Worm (Caenorhabditis elegans) whole organism, L1 larva: Measurements from ENCODE around the gene slc-9B.1.

Source experiments
- aly-2 ChIP-seq: fragments of 150-350 bp; optimal IDR thresholded peaks from 2 replicates; lab custom pipeline; 2014; ENCODE audit warnings: missing biosample characterization, missing genetic modification characterization
- ceh-90 ChIP-seq: sonication (generic microtip); optimal IDR thresholded peaks from 2 replicates; lab custom pipeline; 2016; ENCODE audit warnings: missing genetic modification characterization, missing compliant biosample characterization
- dpl-1 ChIP-seq, 3 experiments: fragments of 150-350 bp in 2 of 3; sonication (generic microtip) in 1 of 3; optimal IDR thresholded peaks; 2 replicates each; lab custom pipeline; 2014 to 2017; ENCODE audit warnings: missing biosample characterization in 3 of 3, missing genetic modification characterization in 3 of 3, missing genetic modification reagents in 3 of 3
- elt-2 ChIP-seq: sonication (generic microtip); optimal IDR thresholded peaks from 2 replicates; lab custom pipeline; 2016; ENCODE audit warnings: missing genetic modification characterization, mild to moderate bottlenecking, inconsistent platforms, missing compliant biosample characterization, missing genetic modification reagents
- irx-1 ChIP-seq: sonication (generic microtip); optimal IDR thresholded peaks from 2 replicates; lab custom pipeline; 2016; ENCODE audit warnings: missing genetic modification characterization, missing compliant biosample characterization
- unc-62 ChIP-seq: fragments of 150-350 bp; optimal IDR thresholded peaks from 2 replicates; lab custom pipeline; 2014; ENCODE audit warnings: missing biosample characterization, missing genetic modification reagents, missing genetic modification characterization
- xbp-1 ChIP-seq: sonication (generic microtip); optimal IDR thresholded peaks from 2 replicates; lab custom pipeline; 2016; ENCODE audit warnings: missing genetic modification characterization, missing compliant biosample characterization
- ztf-11 ChIP-seq, 2 experiments: sonication (generic microtip); optimal IDR thresholded peaks; 2 replicates each; lab custom pipeline; 2016 to 2017; ENCODE audit warnings: missing genetic modification characterization in 2 of 2, missing biosample characterization in 1 of 2, missing compliant biosample characterization in 1 of 2

ce11 chrX:10260035-10260434 lies 19.4 kb upstream of the slc-9B.1 start, which contains the start of gene C32A9.1:
- TF ChIP-seq aly-2 (tag; lab: Kevin White, UChicago) (no peak), irx-1 (tag; lab: Kevin White, UChicago) (no peak), ztf-11 (tag; optimal IDR thresholded peaks at IDR 0.05; lab: Kevin White, UChicago) (no peak), elt-2 (tag; lab: Kevin White, UChicago) (no peak), unc-62 (GFP tag; lab: Kevin White, UChicago) (no peak), ceh-90 (tag; lab: Kevin White, UChicago) (no peak), xbp-1 (tag; lab: Kevin White, UChicago) (no peak), dpl-1 (GFP tag; optimal IDR thresholded peaks at IDR 0.05; lab: Kevin White, UChicago) (no peak)
